Worm (Caenorhabditis elegans) whole organism, L1 larva: ENCODE results near the gene irld-39.

Experiments used
- C16A3.4 ChIP-seq: fragments of 150-350 bp; optimal IDR thresholded peaks from 2 replicates; lab custom pipeline; 2014; ENCODE audit warnings: missing biosample characterization, missing genetic modification characterization
- C34B4.2 ChIP-seq: sonication (generic microtip); optimal IDR thresholded peaks from 2 replicates; lab custom pipeline; 2017; ENCODE audit warnings: mild to moderate bottlenecking, missing genetic modification characterization, missing compliant biosample characterization
- alr-1 ChIP-seq: fragments of 200-800 bp; sonication (Bioruptor generic); optimal IDR thresholded peaks from 2 replicates; lab custom pipeline; 2018; ENCODE audit warnings: borderline replicate concordance, mild to moderate bottlenecking, missing genetic modification characterization, missing compliant biosample characterization
- ceh-8 ChIP-seq: fragments of 200-800 bp; sonication (Bioruptor generic); optimal IDR thresholded peaks from 2 replicates; lab custom pipeline; 2018; ENCODE audit warnings: mild to moderate bottlenecking, missing genetic modification characterization, moderate library complexity, missing compliant biosample characterization
- ceh-82 ChIP-seq, 3 experiments: fragments of 150-350 bp in 1 of 3; sonication (generic microtip) in 2 of 3; optimal IDR thresholded peaks; 2 replicates each; lab custom pipeline; 2014 to 2017; ENCODE audit warnings: missing biosample characterization in 3 of 3, missing genetic modification characterization in 3 of 3
- ceh-90 ChIP-seq: sonication (generic microtip); optimal IDR thresholded peaks from 2 replicates; lab custom pipeline; 2016; ENCODE audit warnings: missing genetic modification characterization, missing compliant biosample characterization
- ces-1 ChIP-seq: fragments of 150-350 bp; optimal IDR thresholded peaks from 2 replicates; lab custom pipeline; 2014; ENCODE audit warnings: missing biosample characterization, missing genetic modification reagents, missing genetic modification characterization
- dsc-1 ChIP-seq: sonication (generic microtip); optimal IDR thresholded peaks from 2 replicates; lab custom pipeline; 2016; ENCODE audit warnings: mild to moderate bottlenecking, missing genetic modification characterization, missing compliant biosample characterization
- efl-1 ChIP-seq, 4 experiments: fragments of 150-350 bp; optimal IDR thresholded peaks in 3 of 4; peaks in 1 of 4; 1 replicate in 1 of 4; 2 replicates in 3 of 4; lab custom pipeline; 2014; ENCODE audit warnings: missing biosample characterization in 2 of 4, missing genetic modification characterization in 2 of 4, missing genetic modification reagents in 2 of 4
- efl-3 ChIP-seq: fragments of 200-800 bp; sonication (Bioruptor generic); optimal IDR thresholded peaks from 2 replicates; lab custom pipeline; 2018; ENCODE audit warnings: mild to moderate bottlenecking, missing genetic modification characterization, missing compliant biosample characterization
- egl-13 ChIP-seq: sonication (generic microtip); optimal IDR thresholded peaks from 2 replicates; lab custom pipeline; 2016; ENCODE audit warnings: missing genotype, missing genetic modification reagents, missing genetic modification characterization, missing compliant biosample characterization
- elt-2 ChIP-seq: sonication (generic microtip); optimal IDR thresholded peaks from 2 replicates; lab custom pipeline; 2016; ENCODE audit warnings: missing genetic modification characterization, mild to moderate bottlenecking, inconsistent platforms, missing compliant biosample characterization, missing genetic modification reagents
- ets-5 ChIP-seq: fragments of 200-800 bp; sonication (Bioruptor generic); IDR thresholded peaks from 2 replicates; pipeline ENCODE4 v1.3.6; 2022; ENCODE audit warnings: missing genetic modification characterization, missing compliant biosample characterization
- fkh-4 ChIP-seq: sonication (generic microtip); optimal IDR thresholded peaks from 2 replicates; lab custom pipeline; 2016; ENCODE audit warnings: missing compliant biosample characterization, missing genetic modification characterization, borderline replicate concordance
- grh-1 ChIP-seq: fragments of 200-800 bp; sonication (Bioruptor generic); IDR thresholded peaks from 2 replicates; pipeline ENCODE4 v1.3.6; 2022; ENCODE audit warnings: missing genetic modification reagents, missing genetic modification characterization, missing compliant biosample characterization
- hlh-17 ChIP-seq: fragments of 200-800 bp; sonication (Bioruptor generic); optimal IDR thresholded peaks from 2 replicates; lab custom pipeline; 2018; ENCODE audit warnings: missing genetic modification characterization, mild to moderate bottlenecking, missing compliant biosample characterization, moderate library complexity, borderline replicate concordance
- hpl-2 ChIP-seq: fragments of 150-350 bp; optimal IDR thresholded peaks from 2 replicates; lab custom pipeline; 2014; ENCODE audit warnings: missing biosample characterization, missing genetic modification reagents, missing genetic modification characterization
- jun-1 ChIP-seq: fragments of 150-350 bp; optimal IDR thresholded peaks from 2 replicates; lab custom pipeline; 2014; ENCODE audit warnings: missing biosample characterization, missing genetic modification reagents, missing genetic modification characterization
- lin-13 ChIP-seq: fragments of 150-350 bp; optimal IDR thresholded peaks from 2 replicates; lab custom pipeline; 2014; ENCODE audit warnings: missing biosample characterization, missing genetic modification reagents, missing genetic modification characterization
- lin-15B ChIP-seq: fragments of 150-350 bp; sonication (generic microtip); optimal IDR thresholded peaks from 3 replicates; lab custom pipeline; 2014; ENCODE audit warnings: missing biosample characterization, missing genetic modification characterization
- lin-39 ChIP-seq: fragments of 150-350 bp; optimal IDR thresholded peaks from 2 replicates; lab custom pipeline; 2014; ENCODE audit warnings: missing biosample characterization, missing genetic modification reagents, missing genetic modification characterization
- lir-3 ChIP-seq: sonication (generic microtip); optimal IDR thresholded peaks from 2 replicates; lab custom pipeline; 2016; ENCODE audit warnings: mild to moderate bottlenecking, missing genetic modification characterization, moderate library complexity, missing compliant biosample characterization; ENCODE audit not compliant: poor library complexity
- lsy-2 ChIP-seq, 2 experiments: fragments of 150-350 bp; optimal IDR thresholded peaks; 2 replicates each; lab custom pipeline; 2014; ENCODE audit warnings: missing biosample characterization in 2 of 2, missing genetic modification characterization in 2 of 2
- mab-9 ChIP-seq: fragments of 200-800 bp; sonication (Bioruptor generic); IDR thresholded peaks from 2 replicates; pipeline ENCODE4 v1.3.6; 2022; ENCODE audit warnings: missing genetic modification reagents, missing genetic modification characterization, missing compliant biosample characterization
- mef-2 ChIP-seq: fragments of 150-350 bp; optimal IDR thresholded peaks from 2 replicates; lab custom pipeline; 2014; ENCODE audit warnings: missing biosample characterization, missing genetic modification characterization
- mep-1 ChIP-seq: fragments of 150-350 bp; optimal IDR thresholded peaks from 2 replicates; lab custom pipeline; 2014; ENCODE audit warnings: missing biosample characterization, missing genetic modification characterization
- nhr-12 ChIP-seq: sonication (generic microtip); optimal IDR thresholded peaks from 2 replicates; lab custom pipeline; 2017; ENCODE audit warnings: missing biosample characterization, missing genetic modification characterization
- nhr-28 ChIP-seq: fragments of 150-350 bp; optimal IDR thresholded peaks from 2 replicates; lab custom pipeline; 2014; ENCODE audit warnings: missing biosample characterization, missing genetic modification characterization
- nhr-77 ChIP-seq: fragments of 150-350 bp; optimal IDR thresholded peaks from 2 replicates; lab custom pipeline; 2014; ENCODE audit warnings: missing biosample characterization, missing genetic modification characterization
- nhr-85 ChIP-seq: sonication (generic microtip); peaks from one replicate; lab custom pipeline; 2016; ENCODE audit warnings: missing genetic modification characterization, inconsistent platforms, missing compliant biosample characterization
- pqm-1 ChIP-seq: sonication (generic microtip); optimal IDR thresholded peaks from 3 replicates; lab custom pipeline; 2017; ENCODE audit warnings: missing biosample characterization, missing genetic modification characterization
- snu-23 ChIP-seq: sonication (generic microtip); optimal IDR thresholded peaks from 2 replicates; lab custom pipeline; 2016; ENCODE audit warnings: missing genetic modification characterization, missing compliant biosample characterization
- sptf-1 ChIP-seq: fragments of 150-350 bp; optimal IDR thresholded peaks from 2 replicates; lab custom pipeline; 2014; ENCODE audit warnings: missing biosample characterization, missing genetic modification characterization
- sup-37 ChIP-seq: fragments of 200-800 bp; sonication (Bioruptor generic); optimal IDR thresholded peaks from 2 replicates; lab custom pipeline; 2018; ENCODE audit warnings: mild to moderate bottlenecking, missing genetic modification characterization, missing compliant biosample characterization
- swsn-7 ChIP-seq: sonication (generic microtip); optimal IDR thresholded peaks from 2 replicates; lab custom pipeline; 2016; ENCODE audit warnings: missing genetic modification characterization, missing compliant biosample characterization
- tbx-2 ChIP-seq: sonication (generic microtip); optimal IDR thresholded peaks from 2 replicates; lab custom pipeline; 2016; ENCODE audit warnings: missing genetic modification characterization, missing compliant biosample characterization
- tlp-1 ChIP-seq: fragments of 150-350 bp; optimal IDR thresholded peaks from 2 replicates; lab custom pipeline; 2014; ENCODE audit warnings: missing biosample characterization, missing genetic modification characterization
- unc-86 ChIP-seq: sonication (generic microtip); optimal IDR thresholded peaks from 2 replicates; lab custom pipeline; 2016; ENCODE audit warnings: missing genetic modification characterization, missing compliant biosample characterization
- unc-98 ChIP-seq: fragments of 200-800 bp; sonication (Bioruptor generic); IDR thresholded peaks from 2 replicates; pipeline ENCODE4 v1.3.6; 2022; ENCODE audit warnings: missing genetic modification characterization, missing compliant biosample characterization
- zip-4 ChIP-seq: fragments of 200-800 bp; sonication (Bioruptor generic); optimal IDR thresholded peaks from 2 replicates; lab custom pipeline; 2018; ENCODE audit warnings: mild to moderate bottlenecking, missing genetic modification characterization, moderate library complexity, missing compliant biosample characterization
- ztf-11 ChIP-seq, 2 experiments: sonication (generic microtip); optimal IDR thresholded peaks; 2 replicates each; lab custom pipeline; 2016 to 2017; ENCODE audit warnings: missing genetic modification characterization in 2 of 2, missing biosample characterization in 1 of 2, missing compliant biosample characterization in 1 of 2

Gene irld-39

ce11 chrIV:16199831-16200230, 33.1 kb upstream of the irld-39 start:
- TF ChIP-seq pqm-1 (tag; lab: Kevin White, UChicago) (no peak), dsc-1 (no peak), mep-1 (no peak), lir-3 (tag; lab: Kevin White, UChicago) (no peak), sup-37 (GFP tag; lab: Kevin White, UChicago) (no peak), elt-2 (no peak), sptf-1 (tag; lab: Kevin White, UChicago) (no peak), alr-1 (tag; lab: Kevin White, UChicago) (no peak), tbx-2 (tag; lab: Kevin White, UChicago) (no peak), nhr-85 (tag; lab: Kevin White, UChicago) (no peak), C16A3.4 (tag; lab: Kevin White, UChicago) (no peak), lin-39 (no peak), egl-13 (no peak), lin-13 (GFP tag; lab: Kevin White, UChicago) (no peak), ets-5 (GFP tag; lab: Robert Waterston, UW) (no peak), nhr-28 (tag; lab: Kevin White, UChicago) (no peak), ceh-82 (tag; optimal IDR thresholded peaks at IDR 0.05; lab: Kevin White, UChicago) (no peak), ces-1 (GFP tag; lab: Kevin White, UChicago) (no peak), lin-15B (tag; lab: Kevin White, UChicago) (no peak), nhr-77 (no peak)

- TF ChIP-seq efl-1 (optimal IDR thresholded peaks at IDR 0.05; lab: Kevin White, UChicago) (no peak), efl-1 (GFP tag; optimal IDR thresholded peaks at IDR 0.05 in 1 of 2; lab: Kevin White, UChicago) (no peak), zip-4 (GFP tag; lab: Kevin White, UChicago) (no peak), lsy-2 (tag; optimal IDR thresholded peaks at IDR 0.05; lab: Kevin White, UChicago) (no peak), unc-98 (no peak), hlh-17 (GFP tag; lab: Kevin White, UChicago) (no peak), C34B4.2 (tag; lab: Kevin White, UChicago) (no peak), ces-1 (GFP tag; lab: Kevin White, UChicago) (no peak), fkh-4 (tag; lab: Kevin White, UChicago) (no peak), ceh-90 (tag; lab: Kevin White, UChicago) (no peak), nhr-12 (tag; lab: Kevin White, UChicago) (no peak), snu-23 (GFP tag; lab: Kevin White, UChicago) (no peak), mef-2 (tag; lab: Kevin White, UChicago) (no peak), tlp-1 (tag; lab: Kevin White, UChicago) (no peak), jun-1 (no peak), grh-1 (no peak), ceh-8 (GFP tag; lab: Kevin White, UChicago) (no peak), ztf-11 (tag; optimal IDR thresholded peaks at IDR 0.05; lab: Kevin White, UChicago) (no peak), alr-1 (tag; lab: Kevin White, UChicago) (no peak), mab-9 (GFP tag; lab: Robert Waterston, UW) (no peak), elt-2 (no peak)
- TF ChIP-seq, all 84 proteins: peak for 0
Observed at ce11 chrIV:16202074-16202473, 30.9 kb upstream of the irld-39 start, which contains the start of gene H25K10.1. TSS of gene H25K10.1 (plus strand) at chrIV:16202374.

ce11 chrIV:16203373-16203772, 29.6 kb upstream of the irld-39 start:
- no peak for TF ChIP-seq swsn-7 (tag; lab: Kevin White, UChicago)
- peak; percentile 90 for TF ChIP-seq elt-2
- peak; percentile 8 for TF ChIP-seq tlp-1 (tag; lab: Kevin White, UChicago)
- TF ChIP-seq lsy-2 (tag; optimal IDR thresholded peaks at IDR 0.05; lab: Kevin White, UChicago): no peak
- no peak for TF ChIP-seq hpl-2 (GFP tag; lab: Kevin White, UChicago)
- TF ChIP-seq mef-2 (tag; lab: Kevin White, UChicago): no peak
- no peak for TF ChIP-seq unc-86 (tag; lab: Kevin White, UChicago)
- no peak for TF ChIP-seq nhr-77
- TF ChIP-seq efl-3 (GFP tag; lab: Kevin White, UChicago): no peak
- TF ChIP-seq, all 84 proteins: peak for 2
